Worm (Caenorhabditis elegans): ENCODE measurements around the gene inso-1.

inso-1 gene

ce11 chrX:1319708-1320107 lies 19.8 kb downstream of the inso-1 start (continued):
- peak; percentile 60 for TF ChIP-seq elt-2 (tag; optimal IDR thresholded peaks at IDR 0.05)

- TF ChIP-seq ces-1 (GFP tag; optimal IDR thresholded peaks at IDR 0.05) (no peak), rnt-1 (tag; optimal IDR thresholded peaks at IDR 0.05) (no peak)
Observed at ce11 chrX:1321044-1321443, 21.1 kb downstream of the inso-1 start, which contains the start of gene pdk-1. pdk-1 (plus strand) TSS chrX:1321344.

- TF ChIP-seq elt-2 (tag; optimal IDR thresholded peaks at IDR 0.05) (no peak), ztf-11 (tag; optimal IDR thresholded peaks at IDR 0.05) (peak in 1 of 2 experiments; percentile 30), pax-3 (tag; optimal IDR thresholded peaks at IDR 0.05) (peak; percentile 47), ceh-90 (tag; optimal IDR thresholded peaks at IDR 0.05) (no peak), mab-9 (GFP tag; IDR thresholded peaks at IDR 0.05) (peak; percentile 67), nhr-76 (tag; optimal IDR thresholded peaks at IDR 0.05) (no peak), ceh-8 (GFP tag; optimal IDR thresholded peaks at IDR 0.05) (peak; percentile 65), alr-1 (tag; optimal IDR thresholded peaks at IDR 0.05; ENCODE audit: borderline replicate concordance) (no peak), nhr-85 (tag) (peak; percentile 82), hlh-17 (GFP tag; optimal IDR thresholded peaks at IDR 0.05; ENCODE audit: borderline replicate concordance) (no peak), fkh-10 (GFP tag; optimal IDR thresholded peaks at IDR 0.05) (peak; percentile 97), lin-35 (GFP tag; optimal IDR thresholded peaks at IDR 0.05) (peak; percentile 54 to 84), zip-4 (GFP tag; optimal IDR thresholded peaks at IDR 0.05) (no peak), rnt-1 (tag; optimal IDR thresholded peaks at IDR 0.05) (peak; percentile 27), mdl-1 (tag; optimal IDR thresholded peaks at IDR 0.05) (peak; percentile 33 to 85), unc-98 (GFP tag; IDR thresholded peaks at IDR 0.05) (no peak), xbp-1 (tag; optimal IDR thresholded peaks at IDR 0.05) (peak; percentile 64), swsn-7 (tag; optimal IDR thresholded peaks at IDR 0.05) (peak; percentile 67), lin-39 (tag; optimal IDR thresholded peaks at IDR 0.05) (peak; percentile 36), unc-62 (GFP tag; optimal IDR thresholded peaks at IDR 0.05) (no peak), lin-13 (GFP tag; optimal IDR thresholded peaks at IDR 0.05) (peak; percentile 64), fos-1 (tag; optimal IDR thresholded peaks at IDR 0.05) (peak; percentile 90), elt-3 (tag; optimal IDR thresholded peaks at IDR 0.05) (peak in 5 of 6 experiments; percentile 24 to 85 (median 70)), lsy-2 (tag; optimal IDR thresholded peaks at IDR 0.05) (peak; percentile 68 to 81), hpl-2 (GFP tag; optimal IDR thresholded peaks at IDR 0.05) (peak; percentile 76), nhr-12 (tag; optimal IDR thresholded peaks at IDR 0.05) (no peak), dsc-1 (tag; optimal IDR thresholded peaks at IDR 0.05) (peak; percentile 83), tbx-2 (tag; optimal IDR thresholded peaks at IDR 0.05) (peak; percentile 79), nhr-19 (GFP tag; conservative IDR thresholded peaks at IDR 0.05) (peak; percentile 72), efl-1 (optimal IDR thresholded peaks at IDR 0.05) (peak; percentile 58 to 73), efl-1 (GFP tag; optimal IDR thresholded peaks at IDR 0.05 in 1 of 2) (peak in 1 of 2 experiments; percentile 86), unc-130 (tag; optimal IDR thresholded peaks at IDR 0.05) (peak; percentile 38), C04F5.9 (tag; optimal IDR thresholded peaks at IDR 0.05) (peak; percentile 11), Y116A8C.19 (tag; optimal IDR thresholded peaks at IDR 0.05; ENCODE audit: borderline replicate concordance) (no peak), efl-3 (GFP tag; optimal IDR thresholded peaks at IDR 0.05) (no peak), nhr-47 (tag; optimal IDR thresholded peaks at IDR 0.05) (peak; percentile 90), ces-1 (GFP tag; optimal IDR thresholded peaks at IDR 0.05) (peak; percentile 58), mep-1 (tag; optimal IDR thresholded peaks at IDR 0.05) (peak; percentile 80), fkh-4 (tag; optimal IDR thresholded peaks at IDR 0.05; ENCODE audit: borderline replicate concordance) (no peak), blmp-1 (tag; optimal IDR thresholded peaks at IDR 0.05) (peak; percentile 27), jun-1 (tag; optimal IDR thresholded peaks at IDR 0.05) (peak; percentile 91), fkh-8 (tag; optimal IDR thresholded peaks at IDR 0.05) (peak; percentile 88), C34B4.2 (tag; optimal IDR thresholded peaks at IDR 0.05) (no peak), unc-86 (tag; optimal IDR thresholded peaks at IDR 0.05) (peak; percentile 54), hlh-4 (tag; optimal IDR thresholded peaks at IDR 0.05) (no peak), unc-30 (tag; optimal IDR thresholded peaks at IDR 0.05) (no peak), tlp-1 (tag; optimal IDR thresholded peaks at IDR 0.05) (no peak), ztf-4 (tag; optimal IDR thresholded peaks at IDR 0.05) (peak; percentile 74)
Observed at ce11 chrX:1322997-1323396, 23.0 kb downstream of the inso-1 start.

All from whole organism, L1 larva.